Worm (Caenorhabditis elegans) whole organism, mixed stage, embryonic: ENCODE results near the gene fbxc-32.

Source experiments
- M03D4.4 ChIP-seq: sonication (generic microtip); optimal IDR thresholded peaks from 2 replicates; lab custom pipeline; 2017; ENCODE audit warnings: mild to moderate bottlenecking, missing genetic modification characterization, missing compliant biosample characterization
- pha-4 ChIP-seq: fragments of 150-350 bp; optimal IDR thresholded peaks from 2 replicates; lab custom pipeline; 2018; ENCODE audit warnings: missing biosample characterization, missing genetic modification reagents, missing genetic modification characterization

DNA sequence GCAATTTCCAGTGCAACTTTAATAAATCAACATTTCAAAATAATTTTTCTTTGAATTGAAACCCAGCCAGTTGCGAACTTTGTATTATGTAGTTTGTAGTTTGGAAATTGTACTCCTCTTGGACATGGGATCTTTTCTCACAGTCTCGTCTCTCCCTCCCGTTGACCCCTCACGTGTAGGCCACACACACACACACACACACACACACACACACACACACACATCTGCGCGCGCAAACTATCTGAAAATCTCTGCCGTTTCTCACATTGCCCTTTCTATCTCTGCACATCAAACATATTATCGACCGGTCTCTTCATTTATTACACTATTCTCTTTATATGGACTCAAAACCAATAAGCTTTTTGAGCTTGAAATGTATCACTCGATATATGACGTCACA lies 7.2 kb downstream of the fbxc-32 start, which contains the start of gene fbxc-36:
- TF ChIP-seq pha-4 (tag; lab: Kevin White, UChicago) (no peak), M03D4.4 (tag; lab: Kevin White, UChicago) (no peak)
